Worm (Caenorhabditis elegans) whole organism, L4 larva: ENCODE results near the gene R11H6.4.

Source experiments
- D1046.2 ChIP-seq: fragments of 200-800 bp; sonication (Bioruptor generic); IDR thresholded peaks from 2 replicates; pipeline ENCODE4 v1.3.6; 2022; ENCODE audit warnings: missing genetic modification characterization, missing compliant biosample characterization
- F26F4.8 ChIP-seq: fragments of 200-800 bp; sonication (Bioruptor generic); conservative IDR thresholded peaks from 2 replicates; pipeline ENCODE4 v1.3.6; 2022; ENCODE audit warnings: missing genetic modification characterization, missing compliant biosample characterization
- F37D6.2 ChIP-seq: sonication (generic microtip); optimal IDR thresholded peaks from 2 replicates; lab custom pipeline; 2016; ENCODE audit warnings: mild to moderate bottlenecking, missing genetic modification characterization, missing compliant biosample characterization
- T26A8.4 ChIP-seq: fragments of 200-800 bp; sonication (Bioruptor generic); IDR thresholded peaks from 2 replicates; pipeline ENCODE4 v1.3.6; 2022; ENCODE audit warnings: missing genetic modification characterization, missing compliant biosample characterization
- arid-1 ChIP-seq: fragments of 200-800 bp; sonication (Bioruptor generic); conservative IDR thresholded peaks from 2 replicates; pipeline ENCODE4 v1.3.6; 2022; ENCODE audit warnings: missing genetic modification reagents, missing genetic modification characterization, missing compliant biosample characterization
- ceh-20 ChIP-seq: fragments of 200-800 bp; sonication (Bioruptor generic); IDR thresholded peaks from 2 replicates; pipeline ENCODE4 v1.3.6; 2022; ENCODE audit warnings: missing genetic modification reagents, missing genetic modification characterization, missing compliant biosample characterization
- ceh-28 ChIP-seq: fragments of 150-350 bp; optimal IDR thresholded peaks from 2 replicates; lab custom pipeline; 2014; ENCODE audit warnings: missing biosample characterization, missing genetic modification reagents, missing genetic modification characterization
- daf-16 ChIP-seq, 3 experiments: sonication (generic microtip); optimal IDR thresholded peaks; 2 replicates each; lab custom pipeline; 2016 to 2017; ENCODE audit warnings: missing genetic modification characterization in 3 of 3, missing genetic modification reagents in 3 of 3, mild to moderate bottlenecking in 2 of 3, missing compliant biosample characterization in 2 of 3, missing biosample characterization in 1 of 3, moderate library complexity in 1 of 3
- daf-8 ChIP-seq: fragments of 200-800 bp; sonication (Bioruptor generic); IDR thresholded peaks from 2 replicates; pipeline ENCODE4 v1.3.6; 2022; ENCODE audit warnings: missing genetic modification characterization, missing compliant biosample characterization
- dmd-9 ChIP-seq: fragments of 200-800 bp; sonication (Bioruptor generic); IDR thresholded peaks from 2 replicates; pipeline ENCODE4 v1.3.6; 2022; ENCODE audit warnings: missing genetic modification reagents, missing genetic modification characterization, missing compliant biosample characterization
- lim-7 ChIP-seq: fragments of 200-800 bp; sonication (Bioruptor generic); IDR thresholded peaks from 2 replicates; pipeline ENCODE4 v1.3.6; 2022; ENCODE audit warnings: missing genetic modification characterization, missing compliant biosample characterization
- lin-13 ChIP-seq: fragments of 150-350 bp; optimal IDR thresholded peaks from 2 replicates; lab custom pipeline; 2014; ENCODE audit warnings: missing biosample characterization, missing genetic modification reagents, missing genetic modification characterization
- lin-29 ChIP-seq: fragments of 200-800 bp; sonication (Bioruptor generic); IDR thresholded peaks from 2 replicates; pipeline ENCODE4 v1.3.6; 2022; ENCODE audit warnings: missing genetic modification reagents, missing genetic modification characterization, missing compliant biosample characterization
- lin-38 ChIP-seq: fragments of 200-800 bp; sonication (Bioruptor generic); IDR thresholded peaks from 2 replicates; pipeline ENCODE4 v1.3.6; 2022; ENCODE audit warnings: missing genetic modification reagents, missing genetic modification characterization, missing compliant biosample characterization
- lir-3 ChIP-seq: sonication (generic microtip); optimal IDR thresholded peaks from 2 replicates; lab custom pipeline; 2016; ENCODE audit warnings: mild to moderate bottlenecking, missing genetic modification characterization, missing compliant biosample characterization
- lsy-2 ChIP-seq, 2 experiments: fragments of 150-350 bp in 1 of 2; sonication (generic microtip) in 1 of 2; optimal IDR thresholded peaks; 2 replicates each; lab custom pipeline; 2014 to 2017; ENCODE audit warnings: missing biosample characterization in 2 of 2, missing genetic modification characterization in 2 of 2
- madf-5 ChIP-seq, 2 experiments: fragments of 200-800 bp; sonication (Bioruptor generic); IDR thresholded peaks; 2 replicates each; pipeline ENCODE4 v1.3.6; 2022; ENCODE audit warnings: missing compliant biosample characterization in 2 of 2, missing genetic modification characterization in 2 of 2
- mes-2 ChIP-seq: sonication (generic microtip); optimal IDR thresholded peaks from 2 replicates; lab custom pipeline; 2016; ENCODE audit warnings: missing genotype, mild to moderate bottlenecking, missing genetic modification characterization, missing compliant biosample characterization; ENCODE audit not compliant: poor library complexity, severe bottlenecking
- nhr-111 ChIP-seq: fragments of 200-800 bp; sonication (Bioruptor generic); optimal IDR thresholded peaks from 2 replicates; lab custom pipeline; 2018; ENCODE audit warnings: mild to moderate bottlenecking, missing genetic modification characterization, missing compliant biosample characterization
- nhr-25 ChIP-seq: sonication (generic microtip); optimal IDR thresholded peaks from 2 replicates; lab custom pipeline; 2017; ENCODE audit warnings: missing genetic modification characterization, mild to moderate bottlenecking, missing compliant biosample characterization, antibody characterized with exemption, moderate library complexity, borderline replicate concordance; ENCODE audit not compliant: insufficient read depth
- nhr-41 ChIP-seq: fragments of 200-800 bp; sonication (Bioruptor generic); IDR thresholded peaks from 2 replicates; pipeline ENCODE4 v1.3.6; 2022; ENCODE audit warnings: missing genetic modification reagents, missing genetic modification characterization, missing compliant biosample characterization
- nhr-6 ChIP-seq: fragments of 150-350 bp; optimal IDR thresholded peaks from 2 replicates; lab custom pipeline; 2014; ENCODE audit warnings: missing biosample characterization, missing genetic modification characterization
- pqm-1 ChIP-seq: sonication (generic microtip); optimal IDR thresholded peaks from 2 replicates; lab custom pipeline; 2017; ENCODE audit warnings: missing biosample characterization, missing genetic modification characterization
- sdz-12 ChIP-seq: fragments of 200-800 bp; sonication (Bioruptor generic); optimal IDR thresholded peaks from 2 replicates; lab custom pipeline; 2018; ENCODE audit warnings: mild to moderate bottlenecking, missing genetic modification characterization, missing compliant biosample characterization
- tag-97 ChIP-seq: fragments of 200-800 bp; sonication (Bioruptor generic); IDR thresholded peaks from 2 replicates; pipeline ENCODE4 v1.3.6; 2022; ENCODE audit warnings: missing genetic modification characterization, missing compliant biosample characterization
- unc-130 ChIP-seq: sonication (generic microtip); optimal IDR thresholded peaks from 2 replicates; lab custom pipeline; 2016; ENCODE audit warnings: missing genetic modification reagents, missing genetic modification characterization, missing compliant biosample characterization
- unc-62 ChIP-seq, 3 experiments: fragments of 150-350 bp in 1 of 3; sonication (generic microtip); optimal IDR thresholded peaks in 2 of 3; peaks in 1 of 3; 1 replicate in 1 of 3; 2 replicates in 2 of 3; lab custom pipeline; 2014 to 2017; ENCODE audit warnings: missing biosample characterization in 3 of 3, missing genetic modification characterization in 3 of 3, missing genetic modification reagents in 3 of 3, missing genotype in 1 of 3
- vab-7 ChIP-seq: fragments of 200-800 bp; sonication (Bioruptor generic); IDR thresholded peaks from 2 replicates; pipeline ENCODE4 v1.3.6; 2022; ENCODE audit warnings: missing genetic modification reagents, missing genetic modification characterization, missing compliant biosample characterization
- zip-2 ChIP-seq: fragments of 150-350 bp; optimal IDR thresholded peaks from 2 replicates; lab custom pipeline; 2014; ENCODE audit warnings: missing biosample characterization, missing genetic modification characterization

R11H6.4 gene

ce11 chrV:14609643-14610042 lies at the start of gene R11H6.4:
Gene R11H6.4, plus strand, starts transcription at chrV:14609943.
- no peak for TF ChIP-seq ceh-28 (tag; lab: Kevin White, UChicago)
- TF ChIP-seq dmd-9: no peak
- TF ChIP-seq lim-7 (GFP tag; lab: Robert Waterston, UW): no peak

- TF ChIP-seq lim-7 (GFP tag; lab: Robert Waterston, UW): no peak
- TF ChIP-seq D1046.2 (GFP tag; lab: Robert Waterston, UW): no peak
- TF ChIP-seq lir-3 (tag; lab: Kevin White, UChicago): no peak
- TF ChIP-seq lin-29 (GFP tag; lab: Robert Waterston, UW): no peak
- TF ChIP-seq T26A8.4: no peak
- TF ChIP-seq sdz-12: no peak
- no peak for TF ChIP-seq nhr-41 (GFP tag; lab: Robert Waterston, UW)
- TF ChIP-seq F37D6.2 (tag; lab: Kevin White, UChicago): no peak
- no peak for TF ChIP-seq mes-2 (tag; lab: Kevin White, UChicago)
- TF ChIP-seq F26F4.8: no peak
- no peak for TF ChIP-seq nhr-6 (tag; lab: Kevin White, UChicago)
- TF ChIP-seq tag-97: no peak
- TF ChIP-seq zip-2: no peak
- TF ChIP-seq arid-1 (GFP tag; lab: Robert Waterston, UW): no peak
- TF ChIP-seq, all 104 proteins: peak for 0
Observed at ce11 chrV:14562589-14562988, 47.2 kb upstream of the R11H6.4 start, which contains the start of gene C53A5.11. Gene C53A5.11, plus strand, starts transcription at chrV:14562889.

ce11 chrV:14576745-14577373 lies 32.9 kb upstream of the R11H6.4 start:
- peak in 1 of 2 experiments; percentile 39 for TF ChIP-seq daf-16 (GFP tag; optimal IDR thresholded peaks at IDR 0.05; lab: Kevin White, UChicago)
- no peak for TF ChIP-seq daf-16 (tag; optimal IDR thresholded peaks at IDR 0.05; lab: Kevin White, UChicago)
- TF ChIP-seq ceh-20 (GFP tag; lab: Robert Waterston, UW): peak; percentile 19; the same call in 1 of the 2 replicates
- TF ChIP-seq lsy-2 (tag; optimal IDR thresholded peaks at IDR 0.05; lab: Kevin White, UChicago): no peak
- TF ChIP-seq tag-97: no peak

ce11 chrV:14579619-14580018 lies 30.1 kb upstream of the R11H6.4 start, which contains the start of gene gar-3:
Gene gar-3, minus strand, starts transcription at chrV:14579719.
- TF ChIP-seq pqm-1 (tag; lab: Kevin White, UChicago): no peak
- TF ChIP-seq daf-8 (GFP tag; lab: Robert Waterston, UW): no peak
- TF ChIP-seq madf-5 (GFP tag; IDR thresholded peaks at IDR 0.05; lab: Robert Waterston, UW): no peak
- no peak for TF ChIP-seq unc-62 (GFP tag; optimal IDR thresholded peaks at IDR 0.05 in 1 of 2; lab: Kevin White, UChicago)
- no peak for TF ChIP-seq unc-62 (tag; optimal IDR thresholded peaks at IDR 0.05; lab: Kevin White, UChicago)
- no peak for TF ChIP-seq nhr-25 (tag; lab: Kevin White, UChicago)
- TF ChIP-seq vab-7 (GFP tag; lab: Robert Waterston, UW): no peak
- TF ChIP-seq, all 104 proteins: peak for 0

- no peak for TF ChIP-seq unc-130 (GFP tag; lab: Kevin White, UChicago)
- TF ChIP-seq lin-38 (GFP tag; lab: Robert Waterston, UW): no peak
- TF ChIP-seq lin-13 (GFP tag; lab: Kevin White, UChicago): no peak
- no peak for TF ChIP-seq nhr-111 (GFP tag; lab: Kevin White, UChicago)
- TF ChIP-seq tag-97: no peak
- peak in 1 of 2 experiments; percentile 80 for TF ChIP-seq unc-62 (GFP tag; optimal IDR thresholded peaks at IDR 0.05 in 1 of 2; lab: Kevin White, UChicago)
- TF ChIP-seq unc-62 (tag; optimal IDR thresholded peaks at IDR 0.05; lab: Kevin White, UChicago): no peak
Observed at ce11 chrV:14585351-14585750, 24.4 kb upstream of the R11H6.4 start, which contains the start of gene Y40H4A.2. Gene Y40H4A.2, minus strand, starts transcription at chrV:14585451.
